Fruit fly (Drosophila melanogaster): Measurements from ENCODE around the gene Amacr.

The Amacr gene

dm6 chr2L:20735121-20735855 is 16.9 kb downstream of the Amacr start:
- TF ChIP-seq ovo (GFP tag; optimal IDR thresholded peaks at IDR 0.05), result no peak
- TF ChIP-seq CG12768 (GFP tag; optimal IDR thresholded peaks at IDR 0.05), result no peak
- no peak for TF ChIP-seq Clk (GFP tag; optimal IDR thresholded peaks at IDR 0.05)
- no peak for TF ChIP-seq CG33017 (tag; optimal IDR thresholded peaks at IDR 0.05)
- peak; percentile 23 for TF ChIP-seq CG14711 (tag; optimal IDR thresholded peaks at IDR 0.05)
- TF ChIP-seq CG11617 (GFP tag; optimal IDR thresholded peaks at IDR 0.05), result no peak
- TF ChIP-seq CG1620 (GFP tag; optimal IDR thresholded peaks at IDR 0.05), result no peak
- TF ChIP-seq toe (GFP tag; optimal IDR thresholded peaks at IDR 0.05), result no peak
- no peak for TF ChIP-seq Crg-1 (GFP tag; optimal IDR thresholded peaks at IDR 0.05)
- TF ChIP-seq cic (GFP tag; optimal IDR thresholded peaks at IDR 0.05), result peak; percentile 4
- no peak for TF ChIP-seq pad (GFP tag; optimal IDR thresholded peaks at IDR 0.05)
- TF ChIP-seq Mnt (GFP tag; optimal IDR thresholded peaks at IDR 0.05), result peak; percentile 41
- no peak for TF ChIP-seq CG5204 (GFP tag; optimal IDR thresholded peaks at IDR 0.05)
- TF ChIP-seq kay (GFP tag; ENCODE audit: borderline replicate concordance), result no peak

dm6 chr2L:20734687-20735088 is 17.5 kb downstream of the Amacr start:
- TF ChIP-seq CG11617 (GFP tag; optimal IDR thresholded peaks at IDR 0.05) (no peak), CG14711 (tag; optimal IDR thresholded peaks at IDR 0.05) (no peak), CG33017 (tag; optimal IDR thresholded peaks at IDR 0.05) (no peak), pad (GFP tag; optimal IDR thresholded peaks at IDR 0.05) (no peak), cic (GFP tag; optimal IDR thresholded peaks at IDR 0.05) (no peak), Hr96 (GFP tag; optimal IDR thresholded peaks at IDR 0.05) (no peak)

DNA sequence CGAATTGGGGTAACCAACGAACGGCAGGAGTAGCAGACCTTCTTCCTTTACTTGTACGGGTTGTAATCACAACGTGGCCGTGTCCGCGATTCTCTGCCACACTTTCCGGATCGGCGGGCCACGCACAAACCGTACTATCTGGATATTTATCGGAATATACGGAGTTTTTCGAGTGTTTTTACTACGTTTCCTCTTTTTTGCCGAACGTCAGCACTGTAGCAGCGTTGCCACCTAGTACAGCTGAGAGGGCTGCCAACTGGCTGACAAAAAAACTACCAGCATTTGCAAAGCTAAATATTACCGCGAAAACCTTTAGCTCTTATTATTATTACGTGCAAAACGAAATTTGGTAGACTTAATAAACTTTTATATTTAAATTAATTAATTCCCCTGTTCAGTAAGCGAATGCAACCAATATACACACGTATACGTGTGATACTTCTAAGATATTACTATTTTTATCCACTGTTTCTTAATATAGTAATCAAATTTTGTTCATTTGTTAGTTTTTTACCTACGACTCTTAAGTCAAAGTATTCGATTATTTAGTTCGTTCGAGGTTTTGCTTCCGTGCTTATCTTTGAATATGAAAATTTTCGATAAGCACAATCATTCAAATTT is 18.0 kb downstream of the Amacr start, which contains the start of gene TM9SF2:
Gene TM9SF2, minus strand, starts transcription at position 244 of the 621 bp plus-strand sequence.
- no peak for TF ChIP-seq cic (GFP tag; optimal IDR thresholded peaks at IDR 0.05)
- TF ChIP-seq CG7045 (GFP tag; optimal IDR thresholded peaks at IDR 0.05), result peak; percentile 37
- TF ChIP-seq CG11617 (GFP tag; optimal IDR thresholded peaks at IDR 0.05), result peak; percentile 6
- peak; percentile 55 for TF ChIP-seq toe (GFP tag; optimal IDR thresholded peaks at IDR 0.05)
- TF ChIP-seq pad (GFP tag; optimal IDR thresholded peaks at IDR 0.05), result peak; percentile 13
- peak; percentile 35 for TF ChIP-seq Mnt (GFP tag; optimal IDR thresholded peaks at IDR 0.05)
- peak; percentile 6 for TF ChIP-seq CG14711 (tag; optimal IDR thresholded peaks at IDR 0.05)
- TF ChIP-seq cnc (optimal IDR thresholded peaks at IDR 0.05), result no peak
- peak; percentile 45 for TF ChIP-seq CG1620 (GFP tag; optimal IDR thresholded peaks at IDR 0.05)
- no peak for TF ChIP-seq ovo (GFP tag; optimal IDR thresholded peaks at IDR 0.05)
- peak; percentile 96 for TF ChIP-seq tj (GFP tag; optimal IDR thresholded peaks at IDR 0.05)
- peak; percentile 34 for TF ChIP-seq CG12768 (GFP tag; optimal IDR thresholded peaks at IDR 0.05)
- TF ChIP-seq CG5204 (GFP tag; optimal IDR thresholded peaks at IDR 0.05), result peak; percentile 51
- peak; percentile 34 for TF ChIP-seq CG7101 (tag; optimal IDR thresholded peaks at IDR 0.05)

DNA sequence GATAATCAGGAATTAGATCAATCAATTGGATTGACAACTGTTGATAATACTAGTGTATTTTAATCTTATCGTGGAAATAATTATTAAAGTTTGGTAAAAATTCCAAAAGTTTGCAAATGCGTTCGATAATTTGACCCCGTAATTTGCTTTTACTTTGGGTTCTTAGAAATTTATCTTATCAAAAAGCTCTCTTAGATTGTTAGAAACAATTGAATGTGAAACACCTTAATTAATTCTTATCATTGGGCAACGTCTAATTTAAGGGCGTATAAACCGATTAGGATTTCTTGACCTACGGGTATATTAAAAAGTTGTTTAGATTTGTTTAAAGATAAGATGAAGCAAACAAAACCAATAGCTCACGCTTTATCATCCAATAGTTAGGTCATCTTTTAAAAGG is 19.1 kb downstream of the Amacr start:
- no peak for TF ChIP-seq CG33017 (tag; optimal IDR thresholded peaks at IDR 0.05)
- no peak for TF ChIP-seq Crg-1 (GFP tag; optimal IDR thresholded peaks at IDR 0.05)
- TF ChIP-seq Clk (GFP tag; optimal IDR thresholded peaks at IDR 0.05), result no peak
- no peak for TF ChIP-seq ovo (GFP tag; optimal IDR thresholded peaks at IDR 0.05)
- no peak for TF ChIP-seq cnc (optimal IDR thresholded peaks at IDR 0.05)
- TF ChIP-seq kay (GFP tag; ENCODE audit: borderline replicate concordance), result no peak
- no peak for TF ChIP-seq CG12768 (GFP tag; optimal IDR thresholded peaks at IDR 0.05)
- no peak for TF ChIP-seq CG1620 (GFP tag; optimal IDR thresholded peaks at IDR 0.05)
- no peak for TF ChIP-seq CG11617 (GFP tag; optimal IDR thresholded peaks at IDR 0.05)
- no peak for TF ChIP-seq CG5204 (GFP tag; optimal IDR thresholded peaks at IDR 0.05)

- no peak for TF ChIP-seq Clk (GFP tag; optimal IDR thresholded peaks at IDR 0.05)
These were observed 22.0 kb downstream of the Amacr start, which contains the start of gene CarT for dm6 chr2L:20730182-20730581. Gene CarT (minus strand): TSS chr2L:20730282.

DNA sequence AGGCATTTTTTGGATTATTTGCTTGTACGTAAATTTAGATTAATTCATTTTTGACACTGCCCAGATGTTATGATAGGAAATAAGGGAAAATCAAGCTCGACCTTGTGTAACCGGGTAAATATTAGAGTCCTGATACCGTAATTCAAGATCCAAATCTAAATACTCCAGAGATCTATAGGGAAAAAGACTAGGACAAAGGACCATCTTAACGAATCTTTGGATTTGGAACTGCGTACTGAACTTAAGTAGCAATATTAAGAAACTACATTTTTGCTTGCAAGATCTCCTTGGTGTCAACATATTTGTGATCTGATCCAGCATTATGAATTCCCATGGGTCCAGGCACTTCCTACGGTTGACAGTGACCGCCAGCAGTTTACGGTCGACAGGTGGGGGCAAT is 25.7 kb downstream of the Amacr start, which contains the start of gene CG9316:
Gene CG9316, minus strand, starts transcription at position 101 of the 400 bp plus-strand sequence.
- TF ChIP-seq pad (GFP tag; optimal IDR thresholded peaks at IDR 0.05) (no peak), CG14711 (tag; optimal IDR thresholded peaks at IDR 0.05) (no peak), CG11617 (GFP tag; optimal IDR thresholded peaks at IDR 0.05) (no peak), CG33017 (tag; optimal IDR thresholded peaks at IDR 0.05) (no peak), CG12768 (GFP tag; optimal IDR thresholded peaks at IDR 0.05) (no peak), bab1 (GFP tag; optimal IDR thresholded peaks at IDR 0.05) (no peak), Mnt (GFP tag; optimal IDR thresholded peaks at IDR 0.05) (no peak), ovo (GFP tag; optimal IDR thresholded peaks at IDR 0.05) (no peak), kay (GFP tag; ENCODE audit: borderline replicate concordance) (no peak), cic (GFP tag; optimal IDR thresholded peaks at IDR 0.05) (no peak), Clk (GFP tag; optimal IDR thresholded peaks at IDR 0.05) (no peak), Crg-1 (GFP tag; optimal IDR thresholded peaks at IDR 0.05) (no peak)

DNA sequence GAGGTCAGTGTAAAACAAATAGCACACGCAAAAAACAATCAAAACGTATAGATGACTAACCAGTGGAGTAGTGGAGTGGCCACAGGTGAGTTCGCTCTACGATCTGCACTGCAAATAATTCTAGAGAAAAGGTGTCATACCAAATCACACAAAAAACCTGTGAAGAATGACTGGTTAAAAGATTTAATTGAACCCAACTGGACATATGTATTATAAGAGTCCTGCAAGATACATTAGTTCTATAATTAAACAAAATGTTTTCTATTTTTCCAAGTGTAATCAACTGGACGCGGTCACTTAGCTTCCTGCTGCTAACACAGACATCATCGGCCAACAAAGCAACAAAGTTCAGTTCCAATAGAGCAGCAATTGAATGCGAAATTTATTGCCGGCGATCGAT is 28.1 kb downstream of the Amacr start:
- no peak for TF ChIP-seq CG33017 (tag; optimal IDR thresholded peaks at IDR 0.05)
- no peak for TF ChIP-seq Crg-1 (GFP tag; optimal IDR thresholded peaks at IDR 0.05)
- TF ChIP-seq bab1 (GFP tag; optimal IDR thresholded peaks at IDR 0.05), result no peak
- no peak for TF ChIP-seq CG5204 (GFP tag; optimal IDR thresholded peaks at IDR 0.05)
- TF ChIP-seq Mnt (GFP tag; optimal IDR thresholded peaks at IDR 0.05), result no peak
- TF ChIP-seq CG11617 (GFP tag; optimal IDR thresholded peaks at IDR 0.05), result no peak
- no peak for TF ChIP-seq toe (GFP tag; optimal IDR thresholded peaks at IDR 0.05)
- TF ChIP-seq tj (GFP tag; optimal IDR thresholded peaks at IDR 0.05), result no peak
- no peak for TF ChIP-seq CG14711 (tag; optimal IDR thresholded peaks at IDR 0.05)
- no peak for TF ChIP-seq ovo (GFP tag; optimal IDR thresholded peaks at IDR 0.05)
- TF ChIP-seq Clk (GFP tag; optimal IDR thresholded peaks at IDR 0.05), result no peak
- no peak for TF ChIP-seq CG7045 (GFP tag; optimal IDR thresholded peaks at IDR 0.05)
- no peak for TF ChIP-seq cic (GFP tag; optimal IDR thresholded peaks at IDR 0.05)
- TF ChIP-seq CG1620 (GFP tag; optimal IDR thresholded peaks at IDR 0.05), result no peak
